Worm (Caenorhabditis elegans) whole organism, L3 larva: ENCODE data around the gene K06G5.3.

ENCODE experiments used
- fkh-10 ChIP-seq: sonication (generic microtip); optimal IDR thresholded peaks from 2 replicates; lab custom pipeline; 2017; ENCODE audit warnings: missing biosample characterization, missing genetic modification reagents, missing genetic modification characterization
- fos-1 ChIP-seq: fragments of 150-350 bp; optimal IDR thresholded peaks from 2 replicates; lab custom pipeline; 2014; ENCODE audit warnings: missing biosample characterization, missing genetic modification characterization
- nhr-12 ChIP-seq: fragments of 150-350 bp; optimal IDR thresholded peaks from 2 replicates; lab custom pipeline; 2014; ENCODE audit warnings: missing biosample characterization, missing genetic modification characterization
- sea-2 ChIP-seq: fragments of 150-350 bp; sonication (generic microtip); optimal IDR thresholded peaks from 4 replicates; lab custom pipeline; 2014; ENCODE audit warnings: missing biosample characterization, missing genetic modification reagents, missing genetic modification characterization
- ztf-4 ChIP-seq: fragments of 150-350 bp; optimal IDR thresholded peaks from 2 replicates; lab custom pipeline; 2014; ENCODE audit warnings: missing biosample characterization, missing genetic modification characterization

DNA sequence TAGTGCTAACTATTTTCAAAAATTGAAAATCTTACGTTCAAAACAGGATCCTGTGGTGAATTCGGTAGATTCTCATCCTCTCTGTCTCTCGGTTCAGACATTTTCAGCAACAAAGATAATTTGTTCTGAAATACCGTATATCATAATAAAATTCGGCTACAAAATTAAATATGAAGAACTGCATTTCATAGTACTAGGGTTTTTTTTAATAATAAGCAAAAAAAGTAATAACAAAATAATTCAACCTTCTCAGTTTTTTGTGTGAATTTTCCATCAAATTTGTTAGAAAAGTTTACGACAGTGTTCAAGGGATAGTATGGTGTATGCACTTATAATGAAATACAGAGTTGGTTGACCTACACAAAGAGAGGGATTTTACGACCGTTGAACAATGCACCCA, at the start of gene K06G5.3:
- no peak for TF ChIP-seq fkh-10 (GFP tag; lab: Kevin White, UChicago)
- TF ChIP-seq fos-1 (tag; lab: Kevin White, UChicago), result no peak
- no peak for TF ChIP-seq sea-2 (GFP tag; lab: Kevin White, UChicago)
- no peak for TF ChIP-seq nhr-12 (tag; lab: Kevin White, UChicago)
- TF ChIP-seq ztf-4 (tag; lab: Kevin White, UChicago), result no peak
